Worm (Caenorhabditis elegans): ENCODE measurements around the gene Y40B10A.11.

The Y40B10A.11 gene

ce11 chrV:2067985-2068499, 16.6 kb upstream of the Y40B10A.11 start, which contains the start of gene lbp-9 (continued):
- TF ChIP-seq repo-1 (tag; optimal IDR thresholded peaks at IDR 0.05) (no peak), egl-44 (GFP tag; IDR thresholded peaks at IDR 0.05) (peak; percentile 43; the same call in 1 of the 2 replicates), chd-7 (tag; optimal IDR thresholded peaks at IDR 0.05) (peak; percentile 36), tbx-9 (tag; optimal IDR thresholded peaks at IDR 0.05; ENCODE audit: borderline replicate concordance) (no peak), T07F8.4 (tag; optimal IDR thresholded peaks at IDR 0.05) (peak; percentile 60), dpl-1 (GFP tag; optimal IDR thresholded peaks at IDR 0.05) (no peak), ztf-18 (tag; optimal IDR thresholded peaks at IDR 0.05) (peak; percentile 44), gei-17 (GFP tag; optimal IDR thresholded peaks at IDR 0.05) (peak; percentile 1), lir-1 (GFP tag; conservative IDR thresholded peaks at IDR 0.05) (no peak), somi-1 (GFP tag; optimal IDR thresholded peaks at IDR 0.05) (no peak), nhr-80 (tag; optimal IDR thresholded peaks at IDR 0.05) (no peak), rpc-1 (optimal IDR thresholded peaks at IDR 0.05) (no peak), rpc-1 (tag; optimal IDR thresholded peaks at IDR 0.05) (no peak), B0261.1 (tag; optimal IDR thresholded peaks at IDR 0.05) (no peak), aptf-3 (GFP tag; IDR thresholded peaks at IDR 0.05) (no peak), C06A6.2 (GFP tag; conservative IDR thresholded peaks at IDR 0.05) (0 out of 2 replicates have a peak, but pooled peaks have one; percentile 34), rcor-1 (GFP tag; IDR thresholded peaks at IDR 0.05) (no peak), lin-26 (GFP tag; IDR thresholded peaks at IDR 0.05) (peak; percentile 71; the same call in 1 of the 2 replicates), ccch-3 (GFP tag; optimal IDR thresholded peaks at IDR 0.05) (no peak), F57A8.1 (GFP tag; optimal IDR thresholded peaks at IDR 0.05) (no peak), ztf-22 (GFP tag; optimal IDR thresholded peaks at IDR 0.05) (no peak), K11D2.4 (GFP tag; IDR thresholded peaks at IDR 0.05) (0 out of 2 replicates have a peak, but pooled peaks have one; percentile 61), zim-3 (tag; optimal IDR thresholded peaks at IDR 0.05) (peak; percentile 33), F52B5.7 (tag; optimal IDR thresholded peaks at IDR 0.05) (no peak), bed-1 (GFP tag; IDR thresholded peaks at IDR 0.05) (no peak), atf-7 (tag; optimal IDR thresholded peaks at IDR 0.05) (no peak), D2030.7 (GFP tag; IDR thresholded peaks at IDR 0.05) (no peak), nfya-2 (GFP tag; IDR thresholded peaks at IDR 0.05) (no peak), madf-8 (GFP tag; conservative IDR thresholded peaks at IDR 0.05) (no peak), Y79H2A.3 (GFP tag; conservative IDR thresholded peaks at IDR 0.05) (peak; percentile 71; the same call in 1 of the 2 replicates), snpc-3.4 (tag; optimal IDR thresholded peaks at IDR 0.05) (no peak), Y56A3A.18 (GFP tag; IDR thresholded peaks at IDR 0.05) (no peak), ekl-4 (GFP tag; IDR thresholded peaks at IDR 0.05) (no peak), nhr-90 (tag; optimal IDR thresholded peaks at IDR 0.05) (no peak), egrh-3 (GFP tag; IDR thresholded peaks at IDR 0.05) (peak; percentile 41), zfh-2 (GFP tag; conservative IDR thresholded peaks at IDR 0.05) (peak; percentile 94), F49E8.2 (tag; optimal IDR thresholded peaks at IDR 0.05; ENCODE audit: insufficient read depth) (no peak), ceh-40 (GFP tag; IDR thresholded peaks at IDR 0.05) (peak; percentile 80), let-526 (GFP tag; IDR thresholded peaks at IDR 0.05) (no peak), attf-5 (GFP tag; optimal IDR thresholded peaks at IDR 0.05) (peak; percentile 79), dox-1 (GFP tag; IDR thresholded peaks at IDR 0.05) (peak; percentile 67; the same call in 1 of the 2 replicates), F22D6.2 (tag; optimal IDR thresholded peaks at IDR 0.05) (no peak), mcd-1 (GFP tag; IDR thresholded peaks at IDR 0.05) (peak; percentile 19; the same call in 1 of the 2 replicates), lin-54 (GFP tag; optimal IDR thresholded peaks at IDR 0.05) (peak; percentile 51), mxl-1 (tag; optimal IDR thresholded peaks at IDR 0.05) (no peak), cebp-1 (GFP tag; IDR thresholded peaks at IDR 0.05) (peak; percentile 67), cebp-1 (tag; optimal IDR thresholded peaks at IDR 0.05) (peak; percentile 96), K12H6.12 (tag; optimal IDR thresholded peaks at IDR 0.05) (peak; percentile 61), lsy-27 (tag; optimal IDR thresholded peaks at IDR 0.05; ENCODE audit: borderline replicate concordance, insufficient read depth) (no peak)

All from whole organism, young adult.